Fruit fly (Drosophila melanogaster) whole organism, embryonic: Measurements from ENCODE around the gene east.

Source experiments
- Bdp1 ChIP-seq: fragments of 200-800 bp; sonication (Bioruptor generic); optimal IDR thresholded peaks from 3 replicates; lab custom pipeline; 2016; ENCODE audit warnings: missing biosample characterization, missing genetic modification characterization
- CG10267 ChIP-seq: fragments of 200-800 bp; sonication (Bioruptor generic); optimal IDR thresholded peaks from 2 replicates; lab custom pipeline; 2018; ENCODE audit warnings: missing biosample characterization, mild to moderate bottlenecking, missing genetic modification characterization, moderate library complexity
- CG10462 ChIP-seq: fragments of 200-800 bp; sonication (Bioruptor generic); optimal IDR thresholded peaks from 2 replicates; lab custom pipeline; 2016; ENCODE audit warnings: missing biosample characterization, missing genetic modification characterization
- CG11085 ChIP-seq: fragments of 200-800 bp; sonication (Bioruptor generic); IDR thresholded peaks from 2 replicates; pipeline ENCODE4 v1.3.6; 2022; ENCODE audit warnings: missing biosample characterization, missing genetic modification characterization
- CG11398 ChIP-seq: fragments of 200-800 bp; sonication (Bioruptor generic); optimal IDR thresholded peaks from 2 replicates; lab custom pipeline; 2016; ENCODE audit warnings: missing biosample characterization, missing genetic modification characterization
- CG11695 ChIP-seq: fragments of 200-800 bp; sonication (Bioruptor generic); IDR thresholded peaks from 3 replicates; pipeline ENCODE4 v1.3.6; 2022; ENCODE audit warnings: missing biosample characterization, missing genetic modification characterization
- CG12391 ChIP-seq: fragments of 200-800 bp; sonication (Bioruptor generic); optimal IDR thresholded peaks from 3 replicates; lab custom pipeline; 2018; ENCODE audit warnings: missing biosample characterization, mild to moderate bottlenecking, missing genetic modification characterization, moderate library complexity
- CG14667 ChIP-seq: fragments of 200-800 bp; sonication (Bioruptor generic); IDR thresholded peaks from 2 replicates; pipeline ENCODE4 v1.3.6; 2022; ENCODE audit warnings: missing biosample characterization, missing genetic modification characterization
- CG15479 ChIP-seq: fragments of 200-800 bp; sonication (Bioruptor generic); optimal IDR thresholded peaks from 3 replicates; lab custom pipeline; 2019; ENCODE audit warnings: missing biosample characterization, mild to moderate bottlenecking, missing genetic modification characterization, moderate library complexity
- CG15601 ChIP-seq: fragments of 200-800 bp; sonication (Bioruptor generic); optimal IDR thresholded peaks from 3 replicates; lab custom pipeline; 2019; ENCODE audit warnings: missing biosample characterization, mild to moderate bottlenecking, missing genetic modification characterization, moderate library complexity
- CG16863 ChIP-seq: fragments of 200-800 bp; sonication (Bioruptor generic); optimal IDR thresholded peaks from 3 replicates; lab custom pipeline; 2016; ENCODE audit warnings: missing biosample characterization, missing genetic modification characterization
- CG17829 ChIP-seq: fragments of 200-800 bp; optimal IDR thresholded peaks from 2 replicates; lab custom pipeline; 2019; ENCODE audit warnings: missing biosample characterization, mild to moderate bottlenecking, missing genetic modification characterization, moderate library complexity
- CG2712 ChIP-seq: fragments of 200-800 bp; optimal IDR thresholded peaks from 3 replicates; lab custom pipeline; 2019; ENCODE audit warnings: missing biosample characterization, mild to moderate bottlenecking, missing genetic modification characterization, moderate library complexity
- CG3065 ChIP-seq: fragments of 200-800 bp; sonication (Bioruptor generic); optimal IDR thresholded peaks from 2 replicates; lab custom pipeline; 2016; ENCODE audit warnings: missing biosample characterization, missing genetic modification characterization
- CG33213 ChIP-seq: fragments of 200-800 bp; sonication (Bioruptor generic); optimal IDR thresholded peaks from 3 replicates; lab custom pipeline; 2016; ENCODE audit warnings: missing biosample characterization, missing genetic modification characterization
- CG6175 ChIP-seq: fragments of 200-800 bp; sonication (Bioruptor generic); IDR thresholded peaks from 3 replicates; pipeline ENCODE4 v1.3.6; 2022; ENCODE audit warnings: missing biosample characterization, missing genetic modification characterization
- CG6272 ChIP-seq: fragments of 200-800 bp; sonication (Bioruptor generic); IDR thresholded peaks from 2 replicates; pipeline ENCODE4 v1.3.6; 2022; ENCODE audit warnings: missing biosample characterization, missing genetic modification characterization
- CG7745 ChIP-seq: fragments of 200-800 bp; sonication (Bioruptor generic); optimal IDR thresholded peaks from 2 replicates; lab custom pipeline; 2018; ENCODE audit warnings: missing biosample characterization, mild to moderate bottlenecking, missing genetic modification characterization, moderate library complexity
- CG7963 ChIP-seq: fragments of 200-800 bp; sonication (Bioruptor generic); IDR thresholded peaks from 3 replicates; pipeline ENCODE4 v1.3.6; 2022; ENCODE audit warnings: missing biosample characterization, missing genetic modification characterization; ENCODE audit not compliant: partially characterized antibody
- CG9932 ChIP-seq: fragments of 200-800 bp; sonication (Bioruptor generic); IDR thresholded peaks from 2 replicates; pipeline ENCODE4 v1.3.6; 2022; ENCODE audit warnings: missing biosample characterization, missing genetic modification characterization
- Elba2 ChIP-seq: fragments of 200-800 bp; sonication (Bioruptor generic); optimal IDR thresholded peaks from 3 replicates; lab custom pipeline; 2016; ENCODE audit warnings: missing biosample characterization, missing genetic modification characterization
- Ets97D ChIP-seq: fragments of 200-800 bp; sonication (Bioruptor generic); optimal IDR thresholded peaks from 3 replicates; lab custom pipeline; 2016; ENCODE audit warnings: missing biosample characterization, missing genetic modification characterization
- HLH3B ChIP-seq: fragments of 200-800 bp; sonication (Bioruptor generic); IDR thresholded peaks from 2 replicates; pipeline ENCODE4 v1.3.6; 2022; ENCODE audit warnings: missing biosample characterization, missing genetic modification characterization
- Hmx ChIP-seq: fragments of 200-800 bp; sonication (Bioruptor generic); optimal IDR thresholded peaks from 2 replicates; lab custom pipeline; 2016; ENCODE audit warnings: missing biosample characterization, missing genetic modification characterization
- Hr78 ChIP-seq, 2 experiments: fragments of 200-800 bp in 1 of 2; fragments of >200 bp in 1 of 2; sonication (Bioruptor generic) in 1 of 2; optimal IDR thresholded peaks; 2 replicates each; lab custom pipeline; 2017 to 2019; ENCODE audit warnings: missing biosample characterization in 2 of 2, missing genetic modification characterization in 2 of 2, mild to moderate bottlenecking in 1 of 2, moderate library complexity in 1 of 2
- Mad ChIP-seq: fragments of 200-800 bp; sonication (Bioruptor generic); optimal IDR thresholded peaks from 2 replicates; lab custom pipeline; 2016; ENCODE audit warnings: missing biosample characterization, missing genetic modification characterization
- Neu2 ChIP-seq: fragments of 200-800 bp; sonication (Bioruptor generic); optimal IDR thresholded peaks from 3 replicates; lab custom pipeline; 2016; ENCODE audit warnings: missing biosample characterization, missing genetic modification characterization, borderline replicate concordance
- Pdp1 ChIP-seq, 2 experiments: fragments of 200-800 bp; sonication (Bioruptor generic); optimal IDR thresholded peaks; 3 replicates each; lab custom pipeline; 2016; ENCODE audit warnings: missing biosample characterization in 2 of 2, missing genetic modification characterization in 2 of 2, mild to moderate bottlenecking in 1 of 2, moderate library complexity in 1 of 2
- Scr ChIP-seq: fragments of 200-800 bp; sonication (Bioruptor generic); IDR thresholded peaks from 2 replicates; pipeline ENCODE4 v1.3.6; 2022; ENCODE audit warnings: missing biosample characterization, missing genetic modification characterization; ENCODE audit not compliant: partially characterized antibody
- Six4 ChIP-seq: fragments of 200-800 bp; sonication (Bioruptor generic); optimal IDR thresholded peaks from 2 replicates; lab custom pipeline; 2016; ENCODE audit warnings: missing biosample characterization, missing genetic modification characterization
- Sry-β ChIP-seq: fragments of 200-800 bp; sonication (Bioruptor generic); optimal IDR thresholded peaks from 2 replicates; lab custom pipeline; 2018; ENCODE audit warnings: missing biosample characterization, mild to moderate bottlenecking, missing genetic modification characterization, moderate library complexity
- Usf ChIP-seq: fragments of 200-800 bp; sonication (Bioruptor generic); optimal IDR thresholded peaks from 2 replicates; lab custom pipeline; 2017; ENCODE audit warnings: missing genotype, missing biosample characterization, missing genetic modification characterization
- YL-1 ChIP-seq: fragments of 200-800 bp; sonication (Bioruptor generic); optimal IDR thresholded peaks from 3 replicates; lab custom pipeline; 2017; ENCODE audit warnings: missing biosample characterization, mild to moderate bottlenecking, missing genetic modification characterization
- croc ChIP-seq: fragments of 200-800 bp; sonication (Bioruptor generic); conservative IDR thresholded peaks from 3 replicates; pipeline ENCODE4 v1.3.6; 2022; ENCODE audit warnings: missing biosample characterization, missing genetic modification characterization
- crol ChIP-seq: fragments of 200-800 bp; sonication (Bioruptor generic); IDR thresholded peaks from 2 replicates; pipeline ENCODE4 v1.3.6; 2022; ENCODE audit warnings: missing biosample characterization, missing genetic modification characterization
- disco-r ChIP-seq: fragments of 200-800 bp; sonication (Bioruptor generic); optimal IDR thresholded peaks from 2 replicates; lab custom pipeline; 2016; ENCODE audit warnings: missing biosample characterization, missing genetic modification characterization
- eve ChIP-seq, 2 experiments: fragments of >200 bp; optimal IDR thresholded peaks; 2 replicates each; lab custom pipeline; 2017; ENCODE audit warnings: missing biosample characterization in 2 of 2, missing genetic modification characterization in 2 of 2
- lmd ChIP-seq: fragments of 200-800 bp; sonication (Bioruptor generic); IDR thresholded peaks from 2 replicates; pipeline ENCODE4 v1.3.6; 2022; ENCODE audit warnings: missing biosample characterization, missing genetic modification characterization
- lov ChIP-seq, 2 experiments: fragments of 200-800 bp in 1 of 2; fragments of >200 bp in 1 of 2; sonication (Bioruptor generic) in 1 of 2; IDR thresholded peaks in 1 of 2; optimal IDR thresholded peaks in 1 of 2; 2 replicates in 1 of 2; 3 replicates in 1 of 2; pipeline versions ENCODE4 v1.3.6 to Lab custom; 2017 to 2022; ENCODE audit warnings: missing biosample characterization in 1 of 2, missing genetic modification characterization in 1 of 2
- mirr ChIP-seq: fragments of 200-800 bp; sonication (Bioruptor generic); optimal IDR thresholded peaks from 3 replicates; lab custom pipeline; 2018; ENCODE audit warnings: missing biosample characterization, mild to moderate bottlenecking, missing genetic modification characterization
- pfk ChIP-seq: fragments of 200-800 bp; sonication (Bioruptor generic); optimal IDR thresholded peaks from 2 replicates; lab custom pipeline; 2018; ENCODE audit warnings: missing biosample characterization, mild to moderate bottlenecking, missing genetic modification characterization, moderate library complexity
- phol ChIP-seq: fragments of 200-800 bp; sonication (Bioruptor generic); optimal IDR thresholded peaks from 3 replicates; lab custom pipeline; 2018; ENCODE audit warnings: missing biosample characterization, mild to moderate bottlenecking, missing genetic modification characterization, moderate library complexity
- pzg ChIP-seq: fragments of 200-800 bp; sonication (Bioruptor generic); optimal IDR thresholded peaks from 3 replicates; lab custom pipeline; 2018; ENCODE audit warnings: missing biosample characterization, mild to moderate bottlenecking, missing genetic modification characterization, moderate library complexity
- scrt ChIP-seq: fragments of 200-800 bp; sonication (Bioruptor generic); optimal IDR thresholded peaks from 2 replicates; lab custom pipeline; 2018; ENCODE audit warnings: missing biosample characterization, mild to moderate bottlenecking, missing genetic modification characterization, moderate library complexity
- shn ChIP-seq: fragments of 200-800 bp; sonication (Bioruptor generic); optimal IDR thresholded peaks from 3 replicates; lab custom pipeline; 2016; ENCODE audit warnings: missing biosample characterization, missing genetic modification characterization
- stc ChIP-seq: fragments of 200-800 bp; sonication (Bioruptor generic); IDR thresholded peaks from 2 replicates; pipeline ENCODE4 v1.3.6; 2022; ENCODE audit warnings: missing biosample characterization, missing genetic modification characterization
- tna ChIP-seq: fragments of 200-800 bp; sonication (Bioruptor generic); IDR thresholded peaks from 2 replicates; pipeline ENCODE4 v1.3.6; 2022; ENCODE audit warnings: missing biosample characterization, missing genetic modification characterization; ENCODE audit not compliant: partially characterized antibody
- toy ChIP-seq: fragments of 200-800 bp; sonication (Bioruptor generic); IDR thresholded peaks from 2 replicates; pipeline ENCODE4 v1.3.6; 2022; ENCODE audit warnings: missing biosample characterization, missing genetic modification characterization
- vfl ChIP-seq: fragments of 200-800 bp; sonication (Bioruptor generic); optimal IDR thresholded peaks from 2 replicates; lab custom pipeline; 2016; ENCODE audit warnings: missing biosample characterization, missing genetic modification characterization
- zfh1 ChIP-seq: fragments of 200-800 bp; sonication (Bioruptor generic); IDR thresholded peaks from 3 replicates; pipeline ENCODE4 v1.3.6; 2022; ENCODE audit warnings: missing biosample characterization, missing genetic modification characterization

The east gene

DNA sequence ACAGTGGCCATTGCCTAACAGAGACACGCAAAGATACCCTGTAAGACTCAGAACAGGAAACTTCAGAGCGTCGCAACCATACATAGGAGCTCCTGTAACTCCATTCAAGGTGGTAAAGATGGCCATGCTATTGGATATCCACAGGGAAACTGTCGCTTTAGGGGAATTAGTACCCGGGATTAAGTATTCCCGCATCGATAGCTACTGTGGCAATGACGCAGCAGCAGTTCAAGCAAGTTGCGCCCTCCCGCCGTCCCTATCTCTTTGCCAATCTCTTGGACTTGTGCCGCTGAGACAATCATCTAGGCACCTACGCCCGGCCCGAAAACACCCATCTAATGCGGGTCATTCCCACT, 60.0 kb downstream of the east start (continued):
- TF ChIP-seq shn (GFP tag; lab: Kevin White, UChicago) (peak; percentile 55), CG11085 (GFP tag; lab: Robert Waterston, UW) (peak; percentile 41; the same call in 1 of the 2 replicates), disco-r (GFP tag; lab: Kevin White, UChicago) (no peak), pfk (no peak), Scr (GFP tag; lab: Robert Waterston, UW) (no peak), Mad (GFP tag; lab: Kevin White, UChicago) (peak; percentile 14), CG10462 (GFP tag; lab: Kevin White, UChicago) (no peak), CG2712 (tag; lab: Kevin White, UChicago) (peak; percentile 48), croc (no peak), YL-1 (no peak), CG16863 (peak; percentile 56), Bdp1 (peak; percentile 9), CG15479 (peak; percentile 53), CG7963 (no peak), eve (GFP tag; optimal IDR thresholded peaks at IDR 0.05; lab: Kevin White, UChicago) (no peak), CG3065 (GFP tag; lab: Kevin White, UChicago) (no peak), CG11695 (GFP tag; lab: Robert Waterston, UW) (peak; percentile 81), zfh1 (GFP tag; lab: Robert Waterston, UW) (peak; percentile 74; the same call in 2 of the 3 replicates), Elba2 (GFP tag; lab: Kevin White, UChicago) (no peak), scrt (peak; percentile 43), Neu2 (GFP tag; lab: Kevin White, UChicago) (no peak), pzg (GFP tag; lab: Kevin White, UChicago) (no peak), Pdp1 (GFP tag; optimal IDR thresholded peaks at IDR 0.05; lab: Kevin White, UChicago) (peak; percentile 24 to 61), tna (GFP tag; lab: Robert Waterston, UW) (no peak), CG17829 (peak; percentile 34), CG33213 (GFP tag; lab: Kevin White, UChicago) (peak; percentile 11), CG6272 (GFP tag; lab: Robert Waterston, UW) (peak; percentile 39; the same call in 1 of the 2 replicates), mirr (GFP tag; lab: Kevin White, UChicago) (peak; percentile 32), CG12391 (tag; lab: Kevin White, UChicago) (peak; percentile 39), HLH3B (peak; percentile 71), CG14667 (GFP tag; lab: Robert Waterston, UW) (peak; percentile 31; the same call in 1 of the 2 replicates), CG7745 (no peak), vfl (GFP tag; lab: Kevin White, UChicago) (no peak), Usf (peak; percentile 43), CG6175 (no peak), lmd (GFP tag; lab: Robert Waterston, UW) (peak; percentile 84), stc (peak; percentile 47; the same call in 1 of the 2 replicates), CG9932 (peak; percentile 83), CG11398 (GFP tag; lab: Kevin White, UChicago) (peak; percentile 46), Hmx (GFP tag; lab: Kevin White, UChicago) (no peak), CG10267 (peak; percentile 15), lov (optimal IDR thresholded peaks at IDR 0.05; lab: Kevin White, UChicago) (no peak), lov (GFP tag; IDR thresholded peaks at IDR 0.05; lab: Robert Waterston, UW) (no peak), Hr78 (GFP tag; optimal IDR thresholded peaks at IDR 0.05; lab: Kevin White, UChicago) (peak in 1 of 2 experiments; percentile 24), CG15601 (tag; lab: Kevin White, UChicago) (no peak), Ets97D (GFP tag; lab: Kevin White, UChicago) (no peak), Six4 (GFP tag; lab: Kevin White, UChicago) (peak; percentile 14), phol (tag; lab: Kevin White, UChicago) (peak; percentile 49), crol (GFP tag; lab: Robert Waterston, UW) (peak; percentile 28; the same call in 1 of the 2 replicates), toy (GFP tag; lab: Robert Waterston, UW) (peak; percentile 57; the same call in 1 of the 2 replicates), Sry-β (GFP tag; lab: Kevin White, UChicago) (no peak)
